Worm (Caenorhabditis elegans) whole organism, L4 larva: ENCODE results near the gene nid-1.

Experiments used
- F10B5.3 ChIP-seq: sonication (generic microtip); optimal IDR thresholded peaks from 2 replicates; lab custom pipeline; 2016; ENCODE audit warnings: mild to moderate bottlenecking, missing genetic modification characterization, missing compliant biosample characterization
- F26F4.8 ChIP-seq: fragments of 200-800 bp; sonication (Bioruptor generic); conservative IDR thresholded peaks from 2 replicates; pipeline ENCODE4 v1.3.6; 2022; ENCODE audit warnings: missing genetic modification characterization, missing compliant biosample characterization
- F44E2.7 ChIP-seq: fragments of 200-800 bp; sonication (Bioruptor generic); IDR thresholded peaks from 2 replicates; pipeline ENCODE4 v2.1.2; 2022; ENCODE audit warnings: missing genetic modification characterization, missing compliant biosample characterization
- F49E8.2 ChIP-seq: sonication (generic microtip); optimal IDR thresholded peaks from 2 replicates; lab custom pipeline; 2016; ENCODE audit warnings: missing compliant biosample characterization, mild to moderate bottlenecking, missing genetic modification characterization, borderline replicate concordance
- Y75B8A.6 ChIP-seq: fragments of 200-800 bp; sonication (Bioruptor generic); IDR thresholded peaks from 2 replicates; pipeline ENCODE4 v1.3.6; 2022; ENCODE audit warnings: missing genetic modification reagents, missing genetic modification characterization, missing compliant biosample characterization
- aha-1 ChIP-seq: fragments of 150-350 bp; peaks from one replicate; lab custom pipeline; 2014; ENCODE audit warnings: missing biosample characterization, missing genetic modification characterization
- aly-2 ChIP-seq: sonication (generic microtip); optimal IDR thresholded peaks from 2 replicates; lab custom pipeline; 2018; ENCODE audit warnings: missing biosample characterization, missing genetic modification characterization
- daf-16 ChIP-seq, 3 experiments: sonication (generic microtip); optimal IDR thresholded peaks; 2 replicates each; lab custom pipeline; 2016 to 2017; ENCODE audit warnings: missing genetic modification characterization in 3 of 3, missing genetic modification reagents in 3 of 3, mild to moderate bottlenecking in 2 of 3, missing compliant biosample characterization in 2 of 3, missing biosample characterization in 1 of 3, moderate library complexity in 1 of 3
- daf-8 ChIP-seq: fragments of 200-800 bp; sonication (Bioruptor generic); IDR thresholded peaks from 2 replicates; pipeline ENCODE4 v1.3.6; 2022; ENCODE audit warnings: missing genetic modification characterization, missing compliant biosample characterization
- dmd-6 ChIP-seq: fragments of 200-800 bp; sonication (Bioruptor generic); IDR thresholded peaks from 2 replicates; pipeline ENCODE4 v1.3.6; 2022; ENCODE audit warnings: missing genetic modification reagents, missing genetic modification characterization, missing compliant biosample characterization
- dve-1 ChIP-seq: sonication (generic microtip); optimal IDR thresholded peaks from 2 replicates; lab custom pipeline; 2017; ENCODE audit warnings: antibody characterized with exemption, mild to moderate bottlenecking, missing genetic modification characterization, missing compliant biosample characterization; ENCODE audit not compliant: insufficient read depth
- fos-1 ChIP-seq: fragments of 150-350 bp; optimal IDR thresholded peaks from 2 replicates; lab custom pipeline; 2014; ENCODE audit warnings: missing biosample characterization, missing genetic modification characterization
- hlh-11 ChIP-seq: fragments of 200-800 bp; sonication (Bioruptor generic); optimal IDR thresholded peaks from 2 replicates; lab custom pipeline; 2018; ENCODE audit warnings: mild to moderate bottlenecking, missing genetic modification characterization, missing compliant biosample characterization
- hmg-1.1 ChIP-seq: fragments of 200-800 bp; sonication (Bioruptor generic); IDR thresholded peaks from 2 replicates; pipeline ENCODE4 v1.3.6; 2022; ENCODE audit warnings: missing genetic modification reagents, missing genetic modification characterization, missing compliant biosample characterization
- lin-13 ChIP-seq: fragments of 150-350 bp; optimal IDR thresholded peaks from 2 replicates; lab custom pipeline; 2014; ENCODE audit warnings: missing biosample characterization, missing genetic modification reagents, missing genetic modification characterization
- lir-3 ChIP-seq: sonication (generic microtip); optimal IDR thresholded peaks from 2 replicates; lab custom pipeline; 2016; ENCODE audit warnings: mild to moderate bottlenecking, missing genetic modification characterization, missing compliant biosample characterization
- madf-5 ChIP-seq, 2 experiments: fragments of 200-800 bp; sonication (Bioruptor generic); IDR thresholded peaks; 2 replicates each; pipeline ENCODE4 v1.3.6; 2022; ENCODE audit warnings: missing compliant biosample characterization in 2 of 2, missing genetic modification characterization in 2 of 2
- mdt-29 ChIP-seq: fragments of 200-800 bp; sonication (Bioruptor generic); IDR thresholded peaks from 2 replicates; pipeline ENCODE4 v1.3.6; 2022; ENCODE audit warnings: missing genetic modification reagents, missing genetic modification characterization, missing compliant biosample characterization
- mes-2 ChIP-seq: sonication (generic microtip); optimal IDR thresholded peaks from 2 replicates; lab custom pipeline; 2016; ENCODE audit warnings: missing genotype, mild to moderate bottlenecking, missing genetic modification characterization, missing compliant biosample characterization; ENCODE audit not compliant: poor library complexity, severe bottlenecking
- mxl-3 ChIP-seq: fragments of 200-800 bp; sonication (Bioruptor generic); optimal IDR thresholded peaks from 2 replicates; lab custom pipeline; 2018; ENCODE audit warnings: mild to moderate bottlenecking, missing genetic modification characterization, missing compliant biosample characterization
- nhr-10 ChIP-seq: fragments of 150-350 bp; optimal IDR thresholded peaks from 2 replicates; lab custom pipeline; 2014; ENCODE audit warnings: missing biosample characterization, missing genetic modification characterization
- nhr-102 ChIP-seq: sonication (generic microtip); optimal IDR thresholded peaks from 2 replicates; lab custom pipeline; 2016; ENCODE audit warnings: mild to moderate bottlenecking, missing genetic modification characterization, moderate library complexity, missing compliant biosample characterization
- nhr-11 ChIP-seq: fragments of 150-350 bp; optimal IDR thresholded peaks from 2 replicates; lab custom pipeline; 2014; ENCODE audit warnings: missing biosample characterization, missing genetic modification characterization
- nhr-28 ChIP-seq: fragments of 150-350 bp; optimal IDR thresholded peaks from 2 replicates; lab custom pipeline; 2014; ENCODE audit warnings: missing biosample characterization, missing genetic modification characterization
- nhr-41 ChIP-seq: fragments of 200-800 bp; sonication (Bioruptor generic); IDR thresholded peaks from 2 replicates; pipeline ENCODE4 v1.3.6; 2022; ENCODE audit warnings: missing genetic modification reagents, missing genetic modification characterization, missing compliant biosample characterization
- pha-4 ChIP-seq, 2 experiments: fragments of 150-350 bp in 1 of 2; fragments of 200-800 bp in 1 of 2; sonication (Bioruptor generic) in 1 of 2; IDR thresholded peaks in 1 of 2; optimal IDR thresholded peaks in 1 of 2; 2 replicates each; pipeline versions ENCODE4 v1.3.6 to Lab custom; 2014 to 2022; ENCODE audit warnings: missing genetic modification characterization in 2 of 2, missing genetic modification reagents in 2 of 2, missing biosample characterization in 1 of 2, missing compliant biosample characterization in 1 of 2
- php-3 ChIP-seq: fragments of 200-800 bp; sonication (Bioruptor generic); IDR thresholded peaks from 2 replicates; pipeline ENCODE4 v1.3.6; 2022; ENCODE audit warnings: missing genetic modification reagents, missing genetic modification characterization, missing compliant biosample characterization
- pqm-1 ChIP-seq: sonication (generic microtip); optimal IDR thresholded peaks from 2 replicates; lab custom pipeline; 2017; ENCODE audit warnings: missing biosample characterization, missing genetic modification characterization
- saeg-2 ChIP-seq: fragments of 200-800 bp; sonication (Bioruptor generic); IDR thresholded peaks from 2 replicates; pipeline ENCODE4 v1.3.6; 2022; ENCODE audit warnings: missing genetic modification reagents, missing genetic modification characterization, missing compliant biosample characterization
- sdz-12 ChIP-seq: fragments of 200-800 bp; sonication (Bioruptor generic); optimal IDR thresholded peaks from 2 replicates; lab custom pipeline; 2018; ENCODE audit warnings: mild to moderate bottlenecking, missing genetic modification characterization, missing compliant biosample characterization
- skn-1 ChIP-seq: fragments of 150-350 bp; optimal IDR thresholded peaks from 2 replicates; lab custom pipeline; 2014; ENCODE audit warnings: missing biosample characterization, missing genetic modification characterization
- snpc-1.2 ChIP-seq: fragments of 200-800 bp; sonication (Bioruptor generic); IDR thresholded peaks from 2 replicates; pipeline ENCODE4 v1.3.6; 2022; ENCODE audit warnings: missing genetic modification reagents, missing genetic modification characterization, missing compliant biosample characterization
- snpc-4 ChIP-seq: fragments of 150-350 bp; optimal IDR thresholded peaks from 2 replicates; lab custom pipeline; 2014; ENCODE audit warnings: missing biosample characterization, missing genetic modification characterization
- unc-62 ChIP-seq, 3 experiments: fragments of 150-350 bp in 1 of 3; sonication (generic microtip); optimal IDR thresholded peaks in 2 of 3; peaks in 1 of 3; 1 replicate in 1 of 3; 2 replicates in 2 of 3; lab custom pipeline; 2014 to 2017; ENCODE audit warnings: missing biosample characterization in 3 of 3, missing genetic modification characterization in 3 of 3, missing genetic modification reagents in 3 of 3, missing genotype in 1 of 3
- vab-7 ChIP-seq: fragments of 200-800 bp; sonication (Bioruptor generic); IDR thresholded peaks from 2 replicates; pipeline ENCODE4 v1.3.6; 2022; ENCODE audit warnings: missing genetic modification reagents, missing genetic modification characterization, missing compliant biosample characterization
- zip-11 ChIP-seq: fragments of 200-800 bp; sonication (Bioruptor generic); IDR thresholded peaks from 2 replicates; pipeline ENCODE4 v1.3.6; 2022; ENCODE audit warnings: missing genetic modification characterization, missing compliant biosample characterization
- zip-2 ChIP-seq: fragments of 150-350 bp; optimal IDR thresholded peaks from 2 replicates; lab custom pipeline; 2014; ENCODE audit warnings: missing biosample characterization, missing genetic modification characterization
- ztf-11 ChIP-seq: fragments of 150-350 bp; optimal IDR thresholded peaks from 2 replicates; lab custom pipeline; 2014; ENCODE audit warnings: missing biosample characterization, missing genetic modification characterization
- ztf-7 ChIP-seq: fragments of 150-350 bp; optimal IDR thresholded peaks from 2 replicates; lab custom pipeline; 2014; ENCODE audit warnings: missing biosample characterization, missing genetic modification characterization

nid-1 gene

DNA sequence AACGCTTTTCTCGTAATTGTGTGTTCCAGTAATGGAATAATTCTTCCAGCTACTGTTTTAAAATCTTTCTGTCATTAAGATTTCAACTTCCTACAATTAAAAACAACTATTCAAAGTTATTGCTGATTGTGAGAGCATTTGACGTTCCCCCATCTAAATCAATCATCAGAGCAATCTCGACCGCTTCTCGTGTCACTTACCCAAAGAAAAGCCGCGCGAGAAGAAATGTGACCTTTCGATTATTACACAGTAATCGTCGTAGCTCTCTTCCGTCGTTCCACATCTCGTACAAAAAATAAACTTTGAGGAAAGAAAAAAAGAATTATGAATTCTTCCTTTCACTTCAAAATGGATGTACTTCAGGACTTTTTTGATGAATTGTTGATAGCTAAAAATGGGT lies 2.5 kb upstream of the nid-1 start:
- TF ChIP-seq zip-2 (tag; lab: Kevin White, UChicago) = no peak
- TF ChIP-seq hlh-11 (tag; lab: Kevin White, UChicago) = no peak
- no peak for TF ChIP-seq ztf-11 (tag; lab: Kevin White, UChicago)
- no peak for TF ChIP-seq daf-16 (GFP tag; optimal IDR thresholded peaks at IDR 0.05; lab: Kevin White, UChicago)
- TF ChIP-seq daf-16 (tag; optimal IDR thresholded peaks at IDR 0.05; lab: Kevin White, UChicago) = no peak
- TF ChIP-seq nhr-102 (tag; lab: Kevin White, UChicago) = no peak

DNA sequence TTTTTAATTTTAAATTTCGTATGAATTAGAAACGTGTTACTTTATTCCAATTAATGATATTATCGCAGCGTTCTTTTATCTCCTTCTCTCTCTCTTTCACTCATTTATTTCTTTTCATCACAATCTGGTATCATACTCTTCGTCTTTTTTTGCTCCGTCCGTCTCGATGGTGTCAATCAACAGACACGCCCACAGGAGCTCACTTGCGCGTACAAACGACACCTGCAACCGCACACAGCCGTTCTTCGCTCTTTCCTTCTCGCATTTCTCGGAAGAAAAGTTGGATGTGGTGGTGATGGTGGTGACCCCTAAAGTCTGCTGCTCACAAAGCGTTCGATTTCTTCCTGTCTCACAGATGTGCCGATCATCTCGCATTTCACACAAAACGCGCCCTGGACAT lies 1.3 kb upstream of the nid-1 start:
- peak; percentile 70; the same call in 1 of the 2 replicates for TF ChIP-seq saeg-2
- TF ChIP-seq lin-13 (GFP tag; lab: Kevin White, UChicago) = no peak
- 0 out of 2 replicates have a peak, but pooled peaks have one; percentile 19 for TF ChIP-seq hmg-1.1
- TF ChIP-seq snpc-1.2 (GFP tag; lab: Robert Waterston, UW) = no peak
- peak; percentile 6 for TF ChIP-seq dve-1 (tag; lab: Kevin White, UChicago)
- peak; percentile 65 for TF ChIP-seq aha-1 (tag; lab: Kevin White, UChicago)
- peak; percentile 80 for TF ChIP-seq dmd-6 (GFP tag; lab: Robert Waterston, UW)
- peak; percentile 53 for TF ChIP-seq hlh-11 (tag; lab: Kevin White, UChicago)

ce11 chrV:12919705-12920104 lies 9.8 kb downstream of the nid-1 start, which contains the start of gene lipl-1:
TSS of gene lipl-1 (plus strand) at chrV:12919986.
- TF ChIP-seq vab-7 (GFP tag; lab: Robert Waterston, UW) (no peak), F44E2.7 (no peak), mes-2 (tag; lab: Kevin White, UChicago) (no peak), F26F4.8 (GFP tag; lab: Robert Waterston, UW) (no peak), F49E8.2 (tag; lab: Kevin White, UChicago) (no peak), F10B5.3 (tag; lab: Kevin White, UChicago) (no peak), nhr-102 (tag; lab: Kevin White, UChicago) (no peak), snpc-4 (tag; lab: Kevin White, UChicago) (no peak), mdt-29 (GFP tag; lab: Robert Waterston, UW) (no peak), lir-3 (tag; lab: Kevin White, UChicago) (no peak), mxl-3 (GFP tag; lab: Kevin White, UChicago) (peak; percentile 54), daf-16 (GFP tag; optimal IDR thresholded peaks at IDR 0.05; lab: Kevin White, UChicago) (no peak), daf-16 (tag; optimal IDR thresholded peaks at IDR 0.05; lab: Kevin White, UChicago) (peak; percentile 14), dmd-6 (GFP tag; lab: Robert Waterston, UW) (peak; percentile 67), ztf-7 (tag; lab: Kevin White, UChicago) (no peak), nhr-11 (no peak), zip-11 (no peak), daf-8 (GFP tag; lab: Robert Waterston, UW) (no peak), nhr-28 (tag; lab: Kevin White, UChicago) (peak; percentile 58), nhr-41 (no peak), madf-5 (GFP tag; IDR thresholded peaks at IDR 0.05; lab: Robert Waterston, UW) (no peak), skn-1 (no peak), Y75B8A.6 (GFP tag; lab: Robert Waterston, UW) (no peak), fos-1 (tag; lab: Kevin White, UChicago) (no peak), hlh-11 (tag; lab: Kevin White, UChicago) (no peak), hmg-1.1 (no peak), aly-2 (tag; lab: Kevin White, UChicago) (no peak), pha-4 (GFP tag; IDR thresholded peaks at IDR 0.05; lab: Robert Waterston, UW) (no peak), pha-4 (tag; optimal IDR thresholded peaks at IDR 0.05; lab: Kevin White, UChicago) (no peak), unc-62 (GFP tag; optimal IDR thresholded peaks at IDR 0.05 in 1 of 2; lab: Kevin White, UChicago) (no peak), unc-62 (tag; optimal IDR thresholded peaks at IDR 0.05; lab: Kevin White, UChicago) (no peak), pqm-1 (tag; lab: Kevin White, UChicago) (no peak), snpc-1.2 (GFP tag; lab: Robert Waterston, UW) (no peak), nhr-10 (tag; lab: Kevin White, UChicago) (no peak), php-3 (GFP tag; lab: Robert Waterston, UW) (no peak), sdz-12 (GFP tag; lab: Kevin White, UChicago) (no peak)
